Worm (Caenorhabditis elegans) whole organism, young adult: ENCODE measurements around the gene Y41C4A.7.

Source experiments
- B0261.1 ChIP-seq: sonication (generic microtip); optimal IDR thresholded peaks from 2 replicates; lab custom pipeline; 2016; ENCODE audit warnings: mild to moderate bottlenecking, missing genetic modification characterization, moderate library complexity, missing compliant biosample characterization
- D2030.7 ChIP-seq: fragments of 200-800 bp; sonication (Bioruptor generic); IDR thresholded peaks from 2 replicates; pipeline ENCODE4 v1.3.6; 2022; ENCODE audit warnings: missing genetic modification reagents, missing genetic modification characterization, missing compliant biosample characterization
- F23B12.7 ChIP-seq: sonication (generic microtip); optimal IDR thresholded peaks from 2 replicates; lab custom pipeline; 2017; ENCODE audit warnings: missing genetic modification characterization, mild to moderate bottlenecking, missing compliant biosample characterization, antibody characterized with exemption, moderate library complexity; ENCODE audit not compliant: insufficient read depth
- F49E8.2 ChIP-seq: sonication (generic microtip); optimal IDR thresholded peaks from 3 replicates; lab custom pipeline; 2017; ENCODE audit warnings: missing genetic modification characterization, mild to moderate bottlenecking, missing compliant biosample characterization, antibody characterized with exemption, moderate library complexity; ENCODE audit not compliant: insufficient read depth
- F57A8.1 ChIP-seq: fragments of 200-800 bp; sonication (Bioruptor generic); optimal IDR thresholded peaks from 2 replicates; lab custom pipeline; 2018; ENCODE audit warnings: mild to moderate bottlenecking, missing genetic modification characterization, moderate library complexity, missing compliant biosample characterization
- F57C9.4 ChIP-seq: sonication (generic microtip); optimal IDR thresholded peaks from 2 replicates; lab custom pipeline; 2017; ENCODE audit warnings: mild to moderate bottlenecking, missing genetic modification characterization, missing compliant biosample characterization
- K12H6.12 ChIP-seq: fragments of 200-800 bp; sonication (Bioruptor generic); optimal IDR thresholded peaks from 2 replicates; lab custom pipeline; 2018; ENCODE audit warnings: mild to moderate bottlenecking, missing genetic modification characterization, missing compliant biosample characterization
- T07F8.4 ChIP-seq: sonication (generic microtip); optimal IDR thresholded peaks from 2 replicates; lab custom pipeline; 2016; ENCODE audit warnings: mild to moderate bottlenecking, missing genetic modification characterization, moderate library complexity, missing compliant biosample characterization
- Y53G8AR.9 ChIP-seq: fragments of 200-800 bp; sonication (Bioruptor generic); conservative IDR thresholded peaks from 2 replicates; pipeline ENCODE4 v1.3.6; 2022; ENCODE audit warnings: missing genetic modification reagents, missing genetic modification characterization, missing compliant biosample characterization
- Y67H2A.10 ChIP-seq: fragments of 200-800 bp; sonication (Bioruptor generic); conservative IDR thresholded peaks from 2 replicates; pipeline ENCODE4 v1.3.6; 2022; ENCODE audit warnings: missing genetic modification reagents, missing genetic modification characterization, missing compliant biosample characterization
- ZK185.1 ChIP-seq: sonication (generic microtip); optimal IDR thresholded peaks from 2 replicates; lab custom pipeline; 2016; ENCODE audit warnings: mild to moderate bottlenecking, missing genetic modification characterization, missing compliant biosample characterization; ENCODE audit not compliant: poor library complexity, severe bottlenecking
- attf-5 ChIP-seq: fragments of 200-800 bp; sonication (Bioruptor generic); optimal IDR thresholded peaks from 2 replicates; lab custom pipeline; 2018; ENCODE audit warnings: mild to moderate bottlenecking, missing genetic modification characterization, missing compliant biosample characterization
- attf-6 ChIP-seq: fragments of 200-800 bp; sonication (Bioruptor generic); IDR thresholded peaks from 2 replicates; pipeline ENCODE4 v1.3.6; 2022; ENCODE audit warnings: missing genetic modification reagents, missing genetic modification characterization, missing compliant biosample characterization
- ceh-40 ChIP-seq: fragments of 200-800 bp; sonication (Bioruptor generic); IDR thresholded peaks from 2 replicates; pipeline ENCODE4 v1.3.6; 2022; ENCODE audit warnings: missing genetic modification characterization, missing compliant biosample characterization
- dox-1 ChIP-seq: fragments of 200-800 bp; sonication (Bioruptor generic); IDR thresholded peaks from 2 replicates; pipeline ENCODE4 v1.3.6; 2022; ENCODE audit warnings: missing genetic modification reagents, missing genetic modification characterization, missing compliant biosample characterization
- efl-1 ChIP-seq: fragments of 150-350 bp; optimal IDR thresholded peaks from 2 replicates; lab custom pipeline; 2014; ENCODE audit warnings: missing biosample characterization, missing genetic modification reagents, missing genetic modification characterization
- egrh-3 ChIP-seq: fragments of 200-800 bp; sonication (Bioruptor generic); IDR thresholded peaks from 2 replicates; pipeline ENCODE4 v1.3.6; 2022; ENCODE audit warnings: missing genetic modification reagents, missing genetic modification characterization, missing compliant biosample characterization
- ekl-4 ChIP-seq: fragments of 200-800 bp; sonication (Bioruptor generic); IDR thresholded peaks from 2 replicates; pipeline ENCODE4 v1.3.6; 2022; ENCODE audit warnings: missing genetic modification reagents, missing genetic modification characterization, missing compliant biosample characterization
- hmg-1.2 ChIP-seq: fragments of 200-800 bp; sonication (Bioruptor generic); IDR thresholded peaks from 2 replicates; pipeline ENCODE4 v1.3.6; 2022; ENCODE audit warnings: missing genetic modification reagents, missing genetic modification characterization, missing compliant biosample characterization
- hmg-20 ChIP-seq: fragments of 200-800 bp; sonication (Bioruptor generic); IDR thresholded peaks from 2 replicates; pipeline ENCODE4 v1.3.6; 2022; ENCODE audit warnings: missing genetic modification reagents, missing genetic modification characterization, missing compliant biosample characterization
- hsf-1 ChIP-seq: fragments of 200-800 bp; sonication (Bioruptor generic); IDR thresholded peaks from 2 replicates; pipeline ENCODE4 v1.3.6; 2022; ENCODE audit warnings: missing genetic modification reagents, missing genetic modification characterization, missing compliant biosample characterization
- lin-26 ChIP-seq: fragments of 200-800 bp; sonication (Bioruptor generic); IDR thresholded peaks from 2 replicates; pipeline ENCODE4 v1.3.6; 2022; ENCODE audit warnings: missing genetic modification reagents, missing genetic modification characterization, missing compliant biosample characterization
- lin-35 ChIP-seq, 3 experiments: fragments of 150-350 bp in 2 of 3; sonication (generic microtip) in 1 of 3; optimal IDR thresholded peaks; 2 replicates each; lab custom pipeline; 2014 to 2018; ENCODE audit warnings: missing biosample characterization in 3 of 3, missing genetic modification characterization in 3 of 3, missing genetic modification reagents in 3 of 3
- lin-54 ChIP-seq: fragments of 200-800 bp; sonication (Bioruptor generic); optimal IDR thresholded peaks from 2 replicates; lab custom pipeline; 2018; ENCODE audit warnings: mild to moderate bottlenecking, missing genetic modification characterization, missing compliant biosample characterization
- lir-1 ChIP-seq: fragments of 200-800 bp; sonication (Bioruptor generic); conservative IDR thresholded peaks from 2 replicates; pipeline ENCODE4 v1.3.6; 2022; ENCODE audit warnings: missing genetic modification reagents, missing genetic modification characterization, missing compliant biosample characterization
- madf-6 ChIP-seq: fragments of 200-800 bp; sonication (Bioruptor generic); IDR thresholded peaks from 2 replicates; pipeline ENCODE4 v1.3.6; 2022; ENCODE audit warnings: missing genetic modification reagents, missing genetic modification characterization, missing compliant biosample characterization
- mcd-1 ChIP-seq: fragments of 200-800 bp; sonication (Bioruptor generic); IDR thresholded peaks from 2 replicates; pipeline ENCODE4 v1.3.6; 2022; ENCODE audit warnings: missing genetic modification reagents, missing genetic modification characterization, missing compliant biosample characterization
- mel-28 ChIP-seq: sonication (generic microtip); optimal IDR thresholded peaks from 2 replicates; lab custom pipeline; 2016; ENCODE audit warnings: borderline replicate concordance, mild to moderate bottlenecking, missing genetic modification characterization, missing compliant biosample characterization
- nhr-179 ChIP-seq: sonication (generic microtip); optimal IDR thresholded peaks from 2 replicates; lab custom pipeline; 2016; ENCODE audit warnings: mild to moderate bottlenecking, missing genetic modification characterization, missing compliant biosample characterization
- nhr-90 ChIP-seq: sonication (generic microtip); optimal IDR thresholded peaks from 2 replicates; lab custom pipeline; 2016; ENCODE audit warnings: missing genotype, mild to moderate bottlenecking, missing genetic modification characterization, missing compliant biosample characterization
- rcor-1 ChIP-seq: fragments of 200-800 bp; sonication (Bioruptor generic); IDR thresholded peaks from 2 replicates; pipeline ENCODE4 v1.3.6; 2022; ENCODE audit warnings: missing genetic modification reagents, missing genetic modification characterization, missing compliant biosample characterization
- rec-8 ChIP-seq, 2 experiments: sonication (generic microtip); optimal IDR thresholded peaks; 2 replicates each; lab custom pipeline; 2016; ENCODE audit warnings: mild to moderate bottlenecking in 2 of 2, missing genetic modification characterization in 2 of 2, missing genetic modification reagents in 2 of 2, missing genotype in 2 of 2, missing biosample characterization in 1 of 2, missing compliant biosample characterization in 1 of 2, moderate library complexity in 1 of 2
- snpc-1.1 ChIP-seq: sonication (generic microtip); optimal IDR thresholded peaks from 2 replicates; lab custom pipeline; 2017; ENCODE audit warnings: missing genetic modification characterization, mild to moderate bottlenecking, missing compliant biosample characterization, antibody characterized with exemption, moderate library complexity, missing genotype, missing genetic modification reagents; ENCODE audit not compliant: insufficient read depth
- snpc-1.3 ChIP-seq: sonication (generic microtip); optimal IDR thresholded peaks from 2 replicates; lab custom pipeline; 2017; ENCODE audit warnings: missing genetic modification characterization, mild to moderate bottlenecking, missing compliant biosample characterization, antibody characterized with exemption, moderate library complexity, missing genotype, missing genetic modification reagents; ENCODE audit not compliant: insufficient read depth
- snpc-3.4 ChIP-seq: sonication (generic microtip); optimal IDR thresholded peaks from 2 replicates; lab custom pipeline; 2017; ENCODE audit warnings: missing genetic modification characterization, mild to moderate bottlenecking, missing compliant biosample characterization, antibody characterized with exemption, moderate library complexity, missing genotype, missing genetic modification reagents
- snpc-4 ChIP-seq, 5 experiments: fragments of 150-350 bp in 1 of 5; sonication (generic microtip) in 4 of 5; optimal IDR thresholded peaks; 2 replicates each; lab custom pipeline; 2014 to 2018; ENCODE audit warnings: missing genetic modification characterization in 5 of 5, missing biosample characterization in 3 of 5, antibody characterized with exemption in 2 of 5, mild to moderate bottlenecking in 2 of 5, missing compliant biosample characterization in 2 of 5, missing genotype in 2 of 5, moderate library complexity in 2 of 5, missing genetic modification reagents in 1 of 5
- tbp1 ChIP-seq: fragments of 200-800 bp; sonication (Bioruptor generic); optimal IDR thresholded peaks from 2 replicates; lab custom pipeline; 2018; ENCODE audit warnings: mild to moderate bottlenecking, missing genetic modification characterization, missing compliant biosample characterization
- zfh-2 ChIP-seq: fragments of 200-800 bp; sonication (Bioruptor generic); conservative IDR thresholded peaks from 2 replicates; pipeline ENCODE4 v1.3.6; 2022; ENCODE audit warnings: missing genetic modification reagents, missing genetic modification characterization, missing compliant biosample characterization
- ztf-22 ChIP-seq: fragments of 200-800 bp; sonication (Bioruptor generic); optimal IDR thresholded peaks from 2 replicates; lab custom pipeline; 2018; ENCODE audit warnings: mild to moderate bottlenecking, missing genetic modification characterization, moderate library complexity, missing compliant biosample characterization
- ztf-3 ChIP-seq: fragments of 200-800 bp; sonication (Bioruptor generic); optimal IDR thresholded peaks from 2 replicates; lab custom pipeline; 2018; ENCODE audit warnings: mild to moderate bottlenecking, missing genetic modification characterization, missing compliant biosample characterization

The Y41C4A.7 gene

ce11 chrIII:11705930-11706329 is 7.3 kb downstream of the Y41C4A.7 start:
- TF ChIP-seq attf-5 (GFP tag; lab: Kevin White, UChicago) (no peak), F23B12.7 (no peak), zfh-2 (GFP tag; lab: Robert Waterston, UW) (peak; percentile 95), egrh-3 (GFP tag; lab: Robert Waterston, UW) (peak; percentile 93), lin-26 (GFP tag; lab: Robert Waterston, UW) (0 out of 2 replicates have a peak, but pooled peaks have one; percentile 20)
- TF ChIP-seq, all 124 proteins: peak for 3

ce11 chrIII:11706665-11707064 is 8.0 kb downstream of the Y41C4A.7 start, which contains the start of gene col-96:
col-96 (minus strand) TSS chrIII:11706765.
- no peak for TF ChIP-seq nhr-179 (tag; lab: Kevin White, UChicago)

- no peak for TF ChIP-seq tbp1
- TF ChIP-seq ztf-3 (GFP tag; lab: Kevin White, UChicago): no peak
- TF ChIP-seq nhr-179 (tag; lab: Kevin White, UChicago): no peak
Observed at ce11 chrIII:11708722-11709121, 10.1 kb downstream of the Y41C4A.7 start, which contains the start of gene Y41C4A.8. Y41C4A.8 (minus strand) TSS chrIII:11708822.

ce11 chrIII:11718548-11718947 is 19.9 kb downstream of the Y41C4A.7 start, which contains the start of gene Y41C4A.9:
Y41C4A.9 (minus strand) TSS chrIII:11718645.
- peak; percentile 42; the same call in 1 of the 2 replicates for TF ChIP-seq D2030.7 (GFP tag; lab: Robert Waterston, UW)
- TF ChIP-seq ceh-40 (GFP tag; lab: Robert Waterston, UW): no peak
- 0 out of 2 replicates have a peak, but pooled peaks have one; percentile 18 for TF ChIP-seq rcor-1
- peak; percentile 79 for TF ChIP-seq snpc-3.4 (tag; lab: Kevin White, UChicago)
- TF ChIP-seq K12H6.12 (tag; lab: Kevin White, UChicago): no peak
- no peak for TF ChIP-seq attf-6 (GFP tag; lab: Robert Waterston, UW)
- TF ChIP-seq snpc-1.3: peak; percentile 40
- no peak for TF ChIP-seq lir-1 (GFP tag; lab: Robert Waterston, UW)
- no peak for TF ChIP-seq hsf-1 (GFP tag; lab: Robert Waterston, UW)
- no peak for TF ChIP-seq F57A8.1 (GFP tag; lab: Kevin White, UChicago)
- peak in 1 of 2 experiments; percentile 1 for TF ChIP-seq rec-8 (tag; optimal IDR thresholded peaks at IDR 0.05; lab: Kevin White, UChicago)
- TF ChIP-seq ztf-22: no peak
- TF ChIP-seq ekl-4 (GFP tag; lab: Robert Waterston, UW): no peak; the same call in 1 of the 2 replicates
- TF ChIP-seq mel-28 (tag; lab: Kevin White, UChicago): no peak
- TF ChIP-seq mcd-1 (GFP tag; lab: Robert Waterston, UW): peak; percentile 69
- TF ChIP-seq hmg-1.2 (GFP tag; lab: Robert Waterston, UW): peak; percentile 13; the same call in 1 of the 2 replicates
- TF ChIP-seq ZK185.1 (tag; lab: Kevin White, UChicago): no peak
- TF ChIP-seq Y67H2A.10: no peak
- TF ChIP-seq F57C9.4: no peak
- TF ChIP-seq madf-6 (GFP tag; lab: Robert Waterston, UW): peak; percentile 58
- peak; percentile 22 for TF ChIP-seq tbp1
- no peak for TF ChIP-seq dox-1 (GFP tag; lab: Robert Waterston, UW)
- peak; percentile 15 for TF ChIP-seq F49E8.2 (tag; lab: Kevin White, UChicago)
- peak; percentile 62 for TF ChIP-seq lin-54 (GFP tag; lab: Kevin White, UChicago)
- peak; percentile 42 for TF ChIP-seq snpc-1.1 (tag; lab: Kevin White, UChicago)
- TF ChIP-seq hmg-20 (GFP tag; lab: Robert Waterston, UW): no peak
- no peak for TF ChIP-seq T07F8.4 (tag; lab: Kevin White, UChicago)
- no peak for TF ChIP-seq B0261.1 (tag; lab: Kevin White, UChicago)
- TF ChIP-seq efl-1: no peak
- no peak for TF ChIP-seq nhr-90 (tag; lab: Kevin White, UChicago)
- 0 out of 2 replicates have a peak, but pooled peaks have one; percentile 54 for TF ChIP-seq Y53G8AR.9 (GFP tag; lab: Robert Waterston, UW)
- TF ChIP-seq snpc-4 (GFP tag; optimal IDR thresholded peaks at IDR 0.05; lab: Kevin White, UChicago): peak; percentile 27
- peak in 1 of 4 experiments; percentile 9 for TF ChIP-seq snpc-4 (tag; optimal IDR thresholded peaks at IDR 0.05; lab: Kevin White, UChicago)
- peak in 1 of 3 experiments; percentile 17 for TF ChIP-seq lin-35 (GFP tag; optimal IDR thresholded peaks at IDR 0.05; lab: Kevin White, UChicago)
